Worm (Caenorhabditis elegans): Measurements from ENCODE around the gene taf-13.

The taf-13 gene

DNA sequence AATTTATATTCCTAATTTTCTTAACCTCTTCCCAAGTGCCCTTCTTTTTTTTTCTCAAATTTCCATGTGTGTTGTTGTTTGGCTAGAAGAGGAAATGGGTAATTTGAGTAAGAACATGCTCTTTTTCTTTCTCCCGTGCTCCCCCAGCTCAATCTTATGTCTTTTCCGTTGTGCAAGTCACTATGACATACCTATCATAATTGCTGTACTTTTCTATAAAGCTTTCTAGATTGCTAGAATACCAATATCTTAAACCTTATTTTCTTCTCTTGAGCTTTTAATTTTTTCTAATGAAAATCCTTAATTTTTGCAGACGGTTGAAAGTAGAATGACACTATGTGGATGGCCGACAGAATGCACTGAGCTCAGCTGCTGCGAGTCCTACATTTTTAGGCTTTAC, 35.1 kb downstream of the taf-13 start, which contains the start of gene txt-13:
txt-13 (plus strand) TSS at position 301 of the 400 bp plus-strand sequence.
- no peak for TF ChIP-seq peb-1 (tag; optimal IDR thresholded peaks at IDR 0.05)
- no peak for TF ChIP-seq mdl-1 (tag; optimal IDR thresholded peaks at IDR 0.05)
- no peak for TF ChIP-seq ztf-11 (tag; optimal IDR thresholded peaks at IDR 0.05)
- no peak for TF ChIP-seq ztf-1 (GFP tag; conservative IDR thresholded peaks at IDR 0.05)
- TF ChIP-seq alr-1 (tag; optimal IDR thresholded peaks at IDR 0.05): no peak
- no peak for TF ChIP-seq ceh-82 (tag; optimal IDR thresholded peaks at IDR 0.05)
- no peak for TF ChIP-seq elt-3 (tag; optimal IDR thresholded peaks at IDR 0.05)
- TF ChIP-seq sma-9 (GFP tag; optimal IDR thresholded peaks at IDR 0.05): no peak
- TF ChIP-seq sma-9 (tag; optimal IDR thresholded peaks at IDR 0.05): no peak
- TF ChIP-seq blmp-1 (tag; optimal IDR thresholded peaks at IDR 0.05; ENCODE audit: insufficient read depth): no peak
- TF ChIP-seq nhr-11 (tag; optimal IDR thresholded peaks at IDR 0.05): no peak

DNA sequence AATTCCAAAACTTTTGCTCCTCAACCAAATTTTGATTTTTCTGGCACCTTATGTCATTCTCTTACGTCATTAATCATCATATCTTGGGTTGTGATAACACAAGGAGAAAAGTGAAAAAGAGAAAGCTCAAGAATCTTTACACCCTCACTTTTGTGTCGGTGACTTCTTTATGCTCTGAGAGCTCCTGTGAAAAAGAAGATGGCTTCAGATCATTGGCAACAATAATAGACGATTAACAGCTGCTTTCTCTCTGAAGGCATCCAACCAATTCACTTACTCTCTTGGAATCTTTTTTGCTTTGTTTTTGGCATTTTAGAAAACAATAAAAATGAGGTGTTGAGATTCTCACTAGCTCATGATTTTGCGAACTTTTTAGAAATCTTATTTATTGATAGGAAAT, 35.9 kb downstream of the taf-13 start:
- TF ChIP-seq unc-55 (GFP tag; optimal IDR thresholded peaks at IDR 0.05): no peak
- TF ChIP-seq lsy-2 (tag; optimal IDR thresholded peaks at IDR 0.05): peak in 1 of 2 experiments; percentile 19
- TF ChIP-seq sma-9 (GFP tag; optimal IDR thresholded peaks at IDR 0.05): peak; percentile 55
- TF ChIP-seq sma-9 (tag; optimal IDR thresholded peaks at IDR 0.05): no peak
- no peak for TF ChIP-seq crh-2 (tag; optimal IDR thresholded peaks at IDR 0.05)
- no peak for TF ChIP-seq dmd-4 (tag; optimal IDR thresholded peaks at IDR 0.05)
- no peak for TF ChIP-seq snpc-4 (tag; optimal IDR thresholded peaks at IDR 0.05)

DNA sequence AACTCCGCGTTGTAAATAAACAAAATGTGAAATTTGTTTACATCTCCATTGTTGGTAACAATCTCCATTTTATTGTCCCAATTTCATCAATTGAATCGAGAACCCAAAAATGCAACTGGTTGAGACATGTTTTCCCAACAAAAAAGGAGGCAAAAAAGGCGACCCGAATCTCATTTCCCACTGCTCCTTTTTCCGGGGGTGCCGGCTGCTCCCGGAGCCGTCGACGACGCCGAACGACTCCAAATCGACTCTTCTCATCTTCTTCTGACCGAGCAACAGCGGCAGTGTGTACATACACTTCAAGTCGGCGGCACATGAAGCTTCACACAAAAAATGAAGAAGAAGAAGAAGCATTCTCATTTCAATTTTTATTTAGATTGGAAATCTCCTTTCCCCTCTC, 39.0 kb downstream of the taf-13 start:
- TF ChIP-seq skn-1 (tag; optimal IDR thresholded peaks at IDR 0.05) (no peak), F13H6.1 (tag; optimal IDR thresholded peaks at IDR 0.05) (no peak), ceh-16 (tag; optimal IDR thresholded peaks at IDR 0.05) (no peak), lin-39 (tag; optimal IDR thresholded peaks at IDR 0.05) (no peak), sem-4 (tag; optimal IDR thresholded peaks at IDR 0.05) (no peak), nhr-12 (tag; optimal IDR thresholded peaks at IDR 0.05) (no peak), nhr-237 (tag; optimal IDR thresholded peaks at IDR 0.05) (no peak)

DNA sequence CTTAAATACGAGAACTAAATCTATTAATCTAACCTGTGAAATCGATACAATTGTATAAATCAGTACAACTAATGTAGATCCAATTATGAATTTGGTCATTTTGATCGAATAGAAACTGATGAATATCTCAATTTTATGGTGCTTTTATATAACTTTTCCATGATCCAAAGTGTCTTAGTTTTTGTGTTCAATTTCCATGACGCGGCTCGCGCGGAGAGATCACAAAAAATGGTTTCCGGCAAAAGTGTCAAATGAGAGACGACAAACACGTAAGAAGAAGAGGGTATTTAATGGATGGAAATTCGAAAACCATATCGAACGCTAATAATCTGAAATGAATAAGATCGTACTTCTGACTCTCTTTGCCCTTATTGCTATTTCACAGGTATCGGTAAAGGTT, 40.8 kb downstream of the taf-13 start, which contains the start of the genes C06A1.6 and C06A1.7:
C06A1.6 (minus strand) TSS at position 101 of the 400 bp plus-strand sequence.
C06A1.7 (plus strand) TSS at position 314 of the 400 bp plus-strand sequence.
- TF ChIP-seq egl-27 (tag; optimal IDR thresholded peaks at IDR 0.05): no peak

DNA sequence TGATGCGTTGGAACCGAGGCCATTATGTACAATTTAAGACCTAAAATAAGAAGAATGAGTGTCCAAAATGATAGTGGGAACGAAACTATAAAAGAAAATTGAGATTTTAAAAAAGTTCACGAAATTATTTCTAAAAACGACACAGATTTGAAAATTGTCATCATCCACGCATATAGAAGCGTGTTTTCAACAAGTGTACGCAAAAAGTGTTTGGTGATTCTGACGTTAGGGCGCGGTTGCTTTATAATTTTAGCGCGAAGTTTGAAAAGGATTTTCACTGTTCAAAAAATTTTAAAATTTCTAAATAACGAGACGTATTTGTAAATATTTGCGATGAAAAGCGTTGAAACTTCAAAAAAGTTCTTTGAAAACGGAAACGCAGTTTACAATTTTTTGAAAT, 42.0 kb downstream of the taf-13 start, which contains the start of gene cdc-48.1:
cdc-48.1 (minus strand) TSS at position 40 of the 400 bp plus-strand sequence.
- TF ChIP-seq C34F6.9 (tag; optimal IDR thresholded peaks at IDR 0.05) (peak; percentile 100), nhr-129 (tag; optimal IDR thresholded peaks at IDR 0.05) (peak; percentile 99), peb-1 (tag; optimal IDR thresholded peaks at IDR 0.05) (peak; percentile 55), egl-27 (tag; optimal IDR thresholded peaks at IDR 0.05) (peak; percentile 100), Y55F3AM.14 (GFP tag; optimal IDR thresholded peaks at IDR 0.05) (peak; percentile 99), crh-2 (tag; optimal IDR thresholded peaks at IDR 0.05) (peak; percentile 100), unc-39 (tag; optimal IDR thresholded peaks at IDR 0.05) (peak; percentile 57), mbf-1 (tag; optimal IDR thresholded peaks at IDR 0.05) (peak; percentile 70), zag-1 (tag; optimal IDR thresholded peaks at IDR 0.05) (peak; percentile 100), blmp-1 (tag; optimal IDR thresholded peaks at IDR 0.05; ENCODE audit: insufficient read depth) (peak; percentile 97), elt-3 (tag; optimal IDR thresholded peaks at IDR 0.05) (no peak), ztf-1 (GFP tag; conservative IDR thresholded peaks at IDR 0.05) (peak; percentile 99; the same call in 1 of the 2 replicates), sem-4 (tag; optimal IDR thresholded peaks at IDR 0.05) (peak; percentile 100), nhr-25 (tag; optimal IDR thresholded peaks at IDR 0.05) (peak; percentile 100), fos-1 (tag; optimal IDR thresholded peaks at IDR 0.05) (peak; percentile 100), lin-13 (GFP tag; optimal IDR thresholded peaks at IDR 0.05) (peak; percentile 100), ceh-16 (tag; optimal IDR thresholded peaks at IDR 0.05) (peak; percentile 100), R02D3.7 (tag; optimal IDR thresholded peaks at IDR 0.05) (peak; percentile 91), ztf-4 (tag; optimal IDR thresholded peaks at IDR 0.05) (peak; percentile 100), ceh-82 (tag; optimal IDR thresholded peaks at IDR 0.05) (peak; percentile 98), lin-11 (tag; optimal IDR thresholded peaks at IDR 0.05) (peak; percentile 98), nhr-11 (tag; optimal IDR thresholded peaks at IDR 0.05) (peak; percentile 98), unc-62 (GFP tag; optimal IDR thresholded peaks at IDR 0.05) (peak; percentile 98), ama-1 (optimal IDR thresholded peaks at IDR 0.05) (peak; percentile 97), mab-5 (tag; optimal IDR thresholded peaks at IDR 0.05) (peak; percentile 98), ztf-11 (tag; optimal IDR thresholded peaks at IDR 0.05) (peak; percentile 87), gmeb-1 (tag; optimal IDR thresholded peaks at IDR 0.05) (peak; percentile 100), skn-1 (tag; optimal IDR thresholded peaks at IDR 0.05) (peak; percentile 100), lin-39 (tag; optimal IDR thresholded peaks at IDR 0.05) (peak; percentile 99), aly-2 (tag; optimal IDR thresholded peaks at IDR 0.05) (peak; percentile 81), snpc-4 (tag; optimal IDR thresholded peaks at IDR 0.05) (peak; percentile 95), nhr-77 (tag; optimal IDR thresholded peaks at IDR 0.05) (peak; percentile 99), lsy-2 (tag; optimal IDR thresholded peaks at IDR 0.05) (peak; percentile 98 to 99), F13H6.1 (tag; optimal IDR thresholded peaks at IDR 0.05) (peak; percentile 100), unc-55 (GFP tag; optimal IDR thresholded peaks at IDR 0.05) (peak; percentile 100), nhr-6 (tag; optimal IDR thresholded peaks at IDR 0.05) (peak; percentile 100), sma-3 (GFP tag; optimal IDR thresholded peaks at IDR 0.05) (peak; percentile 100)
